Worm (Caenorhabditis elegans) whole organism, L1 larva: Measurements from ENCODE around the gene F35H10.10.

Experiments
- ceh-82 ChIP-seq, 3 experiments: fragments of 150-350 bp in 1 of 3; sonication (generic microtip) in 2 of 3; optimal IDR thresholded peaks; 2 replicates each; lab custom pipeline; 2014 to 2017; ENCODE audit warnings: missing biosample characterization in 3 of 3, missing genetic modification characterization in 3 of 3
- lin-39 ChIP-seq: fragments of 150-350 bp; optimal IDR thresholded peaks from 2 replicates; lab custom pipeline; 2014; ENCODE audit warnings: missing biosample characterization, missing genetic modification reagents, missing genetic modification characterization
- mep-1 ChIP-seq: fragments of 150-350 bp; optimal IDR thresholded peaks from 2 replicates; lab custom pipeline; 2014; ENCODE audit warnings: missing biosample characterization, missing genetic modification characterization
- nhr-11 ChIP-seq: fragments of 150-350 bp; optimal IDR thresholded peaks from 2 replicates; lab custom pipeline; 2014; ENCODE audit warnings: missing biosample characterization, missing genetic modification characterization
- unc-62 ChIP-seq: fragments of 150-350 bp; optimal IDR thresholded peaks from 2 replicates; lab custom pipeline; 2014; ENCODE audit warnings: missing biosample characterization, missing genetic modification reagents, missing genetic modification characterization
- zip-4 ChIP-seq: fragments of 200-800 bp; sonication (Bioruptor generic); optimal IDR thresholded peaks from 2 replicates; lab custom pipeline; 2018; ENCODE audit warnings: mild to moderate bottlenecking, missing genetic modification characterization, moderate library complexity, missing compliant biosample characterization
- ztf-11 ChIP-seq, 2 experiments: sonication (generic microtip); optimal IDR thresholded peaks; 2 replicates each; lab custom pipeline; 2016 to 2017; ENCODE audit warnings: missing genetic modification characterization in 2 of 2, missing biosample characterization in 1 of 2, missing compliant biosample characterization in 1 of 2

ce11 chrIV:8262671-8263070 is 50.1 kb downstream of the F35H10.10 start:
- TF ChIP-seq lin-39 (tag; lab: Kevin White, UChicago) (no peak), ceh-82 (tag; optimal IDR thresholded peaks at IDR 0.05; lab: Kevin White, UChicago) (no peak), ztf-11 (tag; optimal IDR thresholded peaks at IDR 0.05; lab: Kevin White, UChicago) (no peak), zip-4 (GFP tag; lab: Kevin White, UChicago) (no peak), mep-1 (tag; lab: Kevin White, UChicago) (no peak), unc-62 (no peak), nhr-11 (tag; lab: Kevin White, UChicago) (no peak)
